Worm (Caenorhabditis elegans): ENCODE data around the gene Y57G11C.3.

DNA sequence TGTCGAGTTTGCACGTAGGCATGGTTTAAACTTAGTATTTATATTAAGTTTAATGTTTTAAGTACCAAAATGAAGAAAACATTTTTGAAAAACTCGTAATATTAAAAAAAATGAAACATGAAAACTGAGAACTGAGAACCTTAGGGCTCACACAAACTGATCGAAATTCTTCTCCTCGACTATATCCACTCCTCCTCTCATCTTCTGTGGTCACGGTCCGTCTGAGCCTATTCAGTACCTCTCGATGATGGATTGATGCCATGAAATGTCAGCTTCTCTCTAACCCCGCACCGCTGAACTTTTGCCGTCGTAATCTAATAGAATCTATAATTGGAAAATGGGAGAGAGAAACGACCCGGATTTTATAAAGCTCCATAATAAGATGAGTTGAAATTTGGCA is 16.5 kb downstream of the Y57G11C.3 start, which contains the start of gene nlp-56:
- TF ChIP-seq ahr-1 (tag; optimal IDR thresholded peaks at IDR 0.05) (no peak), elt-2 (tag; optimal IDR thresholded peaks at IDR 0.05) (no peak), unc-3 (GFP tag; conservative IDR thresholded peaks at IDR 0.05) (no peak), unc-3 (tag; optimal IDR thresholded peaks at IDR 0.05) (no peak), fkh-6 (tag; optimal IDR thresholded peaks at IDR 0.05) (no peak), sox-4 (tag; optimal IDR thresholded peaks at IDR 0.05) (no peak), ceh-6 (GFP tag; optimal IDR thresholded peaks at IDR 0.05) (no peak), C38D4.7 (GFP tag; optimal IDR thresholded peaks at IDR 0.05) (no peak), unc-86 (tag; optimal IDR thresholded peaks at IDR 0.05) (no peak)
